Fruit fly (Drosophila melanogaster) whole organism, embryonic: Measurements from ENCODE around the gene upSET.

Experiments used
- Asciz ChIP-seq: fragments of 200-800 bp; sonication (Bioruptor generic); optimal IDR thresholded peaks from 2 replicates; lab custom pipeline; 2017; ENCODE audit warnings: missing biosample characterization, mild to moderate bottlenecking, missing genetic modification characterization, missing genetic modification reagents
- Awh ChIP-seq: fragments of 200-800 bp; sonication (Bioruptor generic); IDR thresholded peaks from 2 replicates; pipeline ENCODE4, ENCODE4 v1.3.6; 2022; ENCODE audit warnings: missing biosample characterization, missing genetic modification characterization
- Bgb ChIP-seq: fragments of 200-800 bp; sonication (Bioruptor generic); IDR thresholded peaks from 2 replicates; pipeline ENCODE4 v1.3.6; 2022; ENCODE audit warnings: missing biosample characterization, missing genetic modification characterization; ENCODE audit not compliant: partially characterized antibody
- Blimp-1 ChIP-seq: fragments of 200-800 bp; sonication (Bioruptor generic); optimal IDR thresholded peaks from 3 replicates; lab custom pipeline; 2018; ENCODE audit warnings: missing biosample characterization, missing genetic modification characterization, mild to moderate bottlenecking, moderate library complexity, missing genetic modification reagents
- CG1024 ChIP-seq: fragments of 200-800 bp; sonication (Bioruptor generic); IDR thresholded peaks from 2 replicates; pipeline ENCODE4 v1.3.6; 2022; ENCODE audit warnings: missing biosample characterization, missing genetic modification characterization
- CG10321 ChIP-seq: fragments of 200-800 bp; sonication (Bioruptor generic); IDR thresholded peaks from 2 replicates; pipeline ENCODE4 v1.3.6; 2022; ENCODE audit warnings: missing biosample characterization, missing genetic modification characterization
- CG11398 ChIP-seq: fragments of 200-800 bp; sonication (Bioruptor generic); optimal IDR thresholded peaks from 2 replicates; lab custom pipeline; 2016; ENCODE audit warnings: missing biosample characterization, missing genetic modification characterization
- CG12071 ChIP-seq: fragments of 200-800 bp; sonication (Bioruptor generic); optimal IDR thresholded peaks from 3 replicates; lab custom pipeline; 2018; ENCODE audit warnings: missing biosample characterization, mild to moderate bottlenecking, missing genetic modification characterization
- CG13296 ChIP-seq: fragments of 200-800 bp; sonication (Bioruptor generic); optimal IDR thresholded peaks from 3 replicates; lab custom pipeline; 2018; ENCODE audit warnings: missing biosample characterization, mild to moderate bottlenecking, missing genetic modification characterization
- CG13424 ChIP-seq: fragments of 200-800 bp; sonication (Bioruptor generic); optimal IDR thresholded peaks from 2 replicates; lab custom pipeline; 2019; ENCODE audit warnings: missing biosample characterization, mild to moderate bottlenecking, missing genetic modification characterization, moderate library complexity
- CG14860 ChIP-seq: fragments of 200-800 bp; sonication (Bioruptor generic); IDR thresholded peaks from 3 replicates; pipeline ENCODE4 v1.3.6; 2022; ENCODE audit warnings: missing biosample characterization, missing genetic modification characterization; ENCODE audit not compliant: partially characterized antibody
- CG1529 ChIP-seq: fragments of 200-800 bp; sonication (Bioruptor generic); optimal IDR thresholded peaks from 3 replicates; lab custom pipeline; 2018; ENCODE audit warnings: missing biosample characterization, missing genetic modification characterization
- CG15601 ChIP-seq: fragments of 200-800 bp; sonication (Bioruptor generic); optimal IDR thresholded peaks from 3 replicates; lab custom pipeline; 2019; ENCODE audit warnings: missing biosample characterization, mild to moderate bottlenecking, missing genetic modification characterization, moderate library complexity
- CG16779 ChIP-seq: fragments of 200-800 bp; sonication (Bioruptor generic); IDR thresholded peaks from 2 replicates; pipeline ENCODE4 v1.3.6; 2022; ENCODE audit warnings: missing biosample characterization, missing genetic modification characterization
- CG16815 ChIP-seq: fragments of 200-800 bp; sonication (Bioruptor generic); optimal IDR thresholded peaks from 3 replicates; lab custom pipeline; 2017; ENCODE audit warnings: missing biosample characterization, mild to moderate bottlenecking, missing genetic modification characterization
- CG18764 ChIP-seq: fragments of 200-800 bp; sonication (Bioruptor generic); optimal IDR thresholded peaks from 3 replicates; lab custom pipeline; 2016; ENCODE audit warnings: missing biosample characterization, missing genetic modification characterization
- CG2678 ChIP-seq: fragments of 200-800 bp; sonication (Bioruptor generic); optimal IDR thresholded peaks from 3 replicates; lab custom pipeline; 2019; ENCODE audit warnings: missing biosample characterization, mild to moderate bottlenecking, missing genetic modification characterization, moderate library complexity
- CG34224 ChIP-seq: fragments of 200-800 bp; sonication (Bioruptor generic); IDR thresholded peaks from 3 replicates; pipeline ENCODE4 v1.3.6; 2022; ENCODE audit warnings: missing biosample characterization, missing genetic modification characterization; ENCODE audit not compliant: partially characterized antibody
- CG3726 ChIP-seq: fragments of 200-800 bp; sonication (Bioruptor generic); IDR thresholded peaks from 3 replicates; pipeline ENCODE4, ENCODE4 v1.3.6; 2022; ENCODE audit warnings: missing biosample characterization, missing genetic modification characterization
- CG4360 ChIP-seq: fragments of 200-800 bp; sonication (Bioruptor generic); IDR thresholded peaks from 2 replicates; pipeline ENCODE4 v1.3.6; 2022; ENCODE audit warnings: missing biosample characterization, missing genetic modification characterization
- CG7357 ChIP-seq: fragments of 200-800 bp; sonication (Bioruptor generic); IDR thresholded peaks from 3 replicates; pipeline ENCODE4 v1.3.6; 2022; ENCODE audit warnings: missing biosample characterization, missing genetic modification characterization
- CG7928 ChIP-seq: fragments of 200-800 bp; sonication (Bioruptor generic); optimal IDR thresholded peaks from 2 replicates; lab custom pipeline; 2017; ENCODE audit warnings: missing biosample characterization, mild to moderate bottlenecking, missing genetic modification characterization
- CG8765 ChIP-seq: fragments of 200-800 bp; sonication (Bioruptor generic); IDR thresholded peaks from 2 replicates; pipeline ENCODE4 v1.3.6; 2022; ENCODE audit warnings: missing biosample characterization, missing genetic modification characterization
- CG9817 ChIP-seq: fragments of 200-800 bp; sonication (Bioruptor generic); optimal IDR thresholded peaks from 2 replicates; lab custom pipeline; 2018; ENCODE audit warnings: missing biosample characterization, mild to moderate bottlenecking, missing genetic modification characterization, moderate library complexity
- Dip2 ChIP-seq: fragments of 200-800 bp; sonication (Bioruptor generic); IDR thresholded peaks from 2 replicates; pipeline ENCODE4 v1.3.6; 2022; ENCODE audit warnings: missing biosample characterization, missing genetic modification characterization
- E2f2 ChIP-seq: fragments of 200-800 bp; sonication (Bioruptor generic); IDR thresholded peaks from 2 replicates; pipeline ENCODE4 v1.3.6; 2022; ENCODE audit warnings: missing biosample characterization, missing genetic modification characterization
- Fer1 ChIP-seq: fragments of 200-800 bp; sonication (Bioruptor generic); optimal IDR thresholded peaks from 2 replicates; lab custom pipeline; 2017; ENCODE audit warnings: missing biosample characterization, mild to moderate bottlenecking, missing genetic modification characterization
- GATAe ChIP-seq: fragments of 200-800 bp; sonication (Bioruptor generic); conservative IDR thresholded peaks from 2 replicates; pipeline ENCODE4 v1.3.6; 2022; ENCODE audit warnings: missing biosample characterization, missing genetic modification characterization
- H15 ChIP-seq: fragments of 200-800 bp; sonication (Bioruptor generic); IDR thresholded peaks from 3 replicates; pipeline ENCODE4 v1.3.6; 2022; ENCODE audit warnings: missing biosample characterization, missing genetic modification characterization
- HLHmδ ChIP-seq: fragments of 200-800 bp; sonication (Bioruptor generic); optimal IDR thresholded peaks from 2 replicates; lab custom pipeline; 2018; ENCODE audit warnings: missing biosample characterization, mild to moderate bottlenecking, missing genetic modification characterization, moderate library complexity
- Lpt ChIP-seq: fragments of >200 bp; optimal IDR thresholded peaks from 2 replicates; lab custom pipeline; 2018; ENCODE audit warnings: missing biosample characterization, missing genetic modification characterization
- Mad ChIP-seq: fragments of 200-800 bp; sonication (Bioruptor generic); optimal IDR thresholded peaks from 2 replicates; lab custom pipeline; 2016; ENCODE audit warnings: missing biosample characterization, missing genetic modification characterization
- Mrtf ChIP-seq: fragments of 200-800 bp; sonication (Bioruptor generic); IDR thresholded peaks from 3 replicates; pipeline ENCODE4 v1.3.6; 2022; ENCODE audit warnings: missing biosample characterization, missing genetic modification characterization
- Nf-YB ChIP-seq: fragments of 200-800 bp; sonication (Bioruptor generic); optimal IDR thresholded peaks from 3 replicates; lab custom pipeline; 2019; ENCODE audit warnings: missing biosample characterization, mild to moderate bottlenecking, missing genetic modification characterization, moderate library complexity
- Oaz ChIP-seq: fragments of 200-800 bp; sonication (Bioruptor generic); IDR thresholded peaks from 2 replicates; pipeline ENCODE4 v1.3.6; 2022; ENCODE audit warnings: missing biosample characterization, missing genetic modification characterization
- Poxn ChIP-seq: fragments of 200-800 bp; sonication (Bioruptor generic); IDR thresholded peaks from 2 replicates; pipeline ENCODE4 v1.3.6; 2022; ENCODE audit warnings: missing biosample characterization, missing genetic modification characterization
- ab ChIP-seq: fragments of 200-800 bp; sonication (Bioruptor generic); optimal IDR thresholded peaks from 2 replicates; lab custom pipeline; 2016; ENCODE audit warnings: missing biosample characterization, missing genetic modification characterization
- ap ChIP-seq: fragments of 200-800 bp; sonication (Bioruptor generic); IDR thresholded peaks from 2 replicates; pipeline ENCODE4 v1.3.6; 2022; ENCODE audit warnings: missing biosample characterization, missing genetic modification characterization
- ase ChIP-seq: fragments of 200-800 bp; sonication (Bioruptor generic); IDR thresholded peaks from 3 replicates; pipeline ENCODE4 v1.3.6; 2022; ENCODE audit warnings: missing biosample characterization, missing genetic modification characterization
- br ChIP-seq: fragments of >200 bp; optimal IDR thresholded peaks from 2 replicates; lab custom pipeline; 2017
- croc ChIP-seq: fragments of 200-800 bp; sonication (Bioruptor generic); conservative IDR thresholded peaks from 3 replicates; pipeline ENCODE4 v1.3.6; 2022; ENCODE audit warnings: missing biosample characterization, missing genetic modification characterization
- crol ChIP-seq: fragments of 200-800 bp; sonication (Bioruptor generic); IDR thresholded peaks from 2 replicates; pipeline ENCODE4 v1.3.6; 2022; ENCODE audit warnings: missing biosample characterization, missing genetic modification characterization
- cwo ChIP-seq: fragments of 200-800 bp; sonication (Bioruptor generic); optimal IDR thresholded peaks from 3 replicates; lab custom pipeline; 2017; ENCODE audit warnings: missing biosample characterization, missing genetic modification characterization, mild to moderate bottlenecking, moderate library complexity, missing genetic modification reagents
- emc ChIP-seq: fragments of 200-800 bp; sonication (Bioruptor generic); optimal IDR thresholded peaks from 2 replicates; lab custom pipeline; 2016; ENCODE audit warnings: missing biosample characterization, missing genetic modification characterization
- h ChIP-seq: fragments of >200 bp; optimal IDR thresholded peaks from 2 replicates; lab custom pipeline; 2017
- hbn ChIP-seq: fragments of 200-800 bp; sonication (Bioruptor generic); IDR thresholded peaks from 2 replicates; pipeline ENCODE4 v1.3.6; 2022; ENCODE audit warnings: missing biosample characterization, missing genetic modification characterization; ENCODE audit not compliant: partially characterized antibody
- kah ChIP-seq: fragments of 200-800 bp; sonication (Bioruptor generic); optimal IDR thresholded peaks from 2 replicates; lab custom pipeline; 2018; ENCODE audit warnings: missing biosample characterization, mild to moderate bottlenecking, missing genetic modification characterization
- ken ChIP-seq: fragments of 200-800 bp; sonication (Bioruptor generic); IDR thresholded peaks from 3 replicates; pipeline ENCODE4 v1.3.6; 2022; ENCODE audit warnings: missing biosample characterization, missing genetic modification characterization
- mirr ChIP-seq: fragments of 200-800 bp; sonication (Bioruptor generic); optimal IDR thresholded peaks from 3 replicates; lab custom pipeline; 2018; ENCODE audit warnings: missing biosample characterization, mild to moderate bottlenecking, missing genetic modification characterization
- shn ChIP-seq: fragments of 200-800 bp; sonication (Bioruptor generic); optimal IDR thresholded peaks from 3 replicates; lab custom pipeline; 2016; ENCODE audit warnings: missing biosample characterization, missing genetic modification characterization
- sima ChIP-seq: fragments of 200-800 bp; sonication (Bioruptor generic); optimal IDR thresholded peaks from 2 replicates; lab custom pipeline; 2016; ENCODE audit warnings: missing biosample characterization, missing genetic modification characterization
- slp2 ChIP-seq: fragments of 200-800 bp; sonication (Bioruptor generic); optimal IDR thresholded peaks from 2 replicates; lab custom pipeline; 2016; ENCODE audit warnings: missing biosample characterization, missing genetic modification characterization
- vvl ChIP-seq: fragments of 200-800 bp; sonication (Bioruptor generic); IDR thresholded peaks from 2 replicates; pipeline ENCODE4 v1.3.6; 2022; ENCODE audit warnings: missing biosample characterization, missing genetic modification characterization

The upSET gene

dm6 chr3L:14004041-14004407 lies 2.1 kb downstream of the upSET start (continued):
- TF ChIP-seq CG9817 (tag; lab: Kevin White, UChicago) (no peak), CG7928 (GFP tag; lab: Kevin White, UChicago) (no peak), CG7357 (GFP tag; lab: Robert Waterston, UW) (no peak), CG15601 (no peak), CG1529 (GFP tag; lab: Kevin White, UChicago) (no peak), CG13424 (tag; lab: Kevin White, UChicago) (no peak), hbn (no peak), br (lab: Kevin White, UChicago) (no peak), HLHmδ (peak; percentile 68), CG11398 (GFP tag; lab: Kevin White, UChicago) (no peak), CG2678 (no peak), crol (GFP tag; lab: Robert Waterston, UW) (no peak), Oaz (GFP tag; lab: Robert Waterston, UW) (no peak), Blimp-1 (GFP tag; lab: Kevin White, UChicago) (peak; percentile 30), ase (GFP tag; lab: Robert Waterston, UW) (no peak), Nf-YB (GFP tag; lab: Kevin White, UChicago) (peak; percentile 12), H15 (GFP tag; lab: Robert Waterston, UW) (no peak), CG34224 (GFP tag; lab: Robert Waterston, UW) (peak; percentile 46; the same call in 2 of the 3 replicates), Poxn (GFP tag; lab: Robert Waterston, UW) (no peak), ken (no peak), cwo (GFP tag; lab: Kevin White, UChicago) (peak; percentile 21), CG12071 (GFP tag; lab: Kevin White, UChicago) (peak; percentile 34), CG18764 (no peak), Dip2 (GFP tag; lab: Robert Waterston, UW) (no peak), Asciz (GFP tag; lab: Kevin White, UChicago) (no peak), sima (GFP tag; lab: Kevin White, UChicago) (no peak), Fer1 (GFP tag; lab: Kevin White, UChicago) (no peak), CG10321 (GFP tag; lab: Robert Waterston, UW) (peak; percentile 99), mirr (peak; percentile 71), slp2 (no peak), ap (GFP tag; lab: Robert Waterston, UW) (no peak), CG3726 (GFP tag; lab: Robert Waterston, UW) (no peak), GATAe (GFP tag; lab: Robert Waterston, UW) (no peak), CG14860 (GFP tag; lab: Robert Waterston, UW) (no peak), vvl (peak; percentile 37; the same call in 1 of the 2 replicates), ab (GFP tag; lab: Kevin White, UChicago) (no peak), CG4360 (0 out of 2 replicates have a peak, but pooled peaks have one; percentile 58), CG16815 (no peak), h (no peak), Awh (GFP tag; lab: Robert Waterston, UW) (no peak), CG8765 (GFP tag; lab: Robert Waterston, UW) (no peak), kah (GFP tag; lab: Kevin White, UChicago) (peak; percentile 50), CG1024 (GFP tag; lab: Robert Waterston, UW) (peak; percentile 51), emc (GFP tag; lab: Kevin White, UChicago) (no peak), CG16779 (GFP tag; lab: Robert Waterston, UW) (no peak), Lpt (no peak), shn (no peak), Mrtf (GFP tag; lab: Robert Waterston, UW) (no peak), E2f2 (GFP tag; lab: Robert Waterston, UW) (0 out of 2 replicates have a peak, but pooled peaks have one; percentile 17), Bgb (GFP tag; lab: Robert Waterston, UW) (0 out of 2 replicates have a peak, but pooled peaks have one; percentile 44), Mad (GFP tag; lab: Kevin White, UChicago) (no peak), CG13296 (GFP tag; lab: Kevin White, UChicago) (peak; percentile 29), croc (no peak)
